Fruit fly (Drosophila melanogaster): ENCODE results near the gene Pbp95.
A peak's percentile ranks its signal among the peaks of the same experiment; 100 is the strongest.

The Pbp95 gene

DNA sequence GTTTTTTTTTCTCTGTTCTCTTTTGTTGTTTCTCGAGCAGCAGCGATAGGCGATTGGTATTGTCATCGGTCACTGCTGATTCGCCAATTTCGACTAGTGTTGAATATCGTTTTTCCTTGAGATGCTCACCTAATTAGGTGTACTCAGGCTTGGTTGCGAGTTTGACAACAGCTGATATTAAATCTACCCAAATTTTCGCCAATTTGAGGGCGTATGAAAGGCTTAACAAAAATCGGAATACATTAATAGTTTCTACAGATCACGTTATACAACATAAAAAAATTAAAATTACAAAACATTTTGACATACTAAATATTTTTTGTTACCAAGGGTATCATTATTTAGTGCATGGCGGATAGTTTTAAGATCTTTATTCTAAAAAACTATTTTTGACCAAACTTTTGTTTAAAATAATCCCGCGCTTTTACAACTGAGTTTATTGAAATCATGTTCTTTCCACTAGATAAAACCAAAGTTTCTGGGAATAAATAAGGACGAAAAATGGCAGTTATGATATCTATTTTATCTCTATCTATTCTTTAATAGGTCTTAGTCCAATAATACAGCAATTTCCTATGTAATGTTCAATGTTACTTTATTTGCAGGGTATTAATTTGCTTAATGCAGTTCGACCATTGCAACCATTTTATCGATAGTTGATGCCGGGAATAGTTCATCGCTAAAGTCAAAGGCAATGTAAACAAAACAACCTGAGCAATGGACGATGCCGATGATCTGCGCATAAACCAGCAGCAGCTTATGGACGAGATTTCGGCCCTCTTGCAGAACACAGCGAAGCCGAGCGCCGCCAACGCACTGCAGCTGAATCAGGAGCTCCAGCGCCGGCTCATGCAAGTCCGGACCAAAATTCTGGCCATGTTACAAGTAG, at the start of gene Pbp95, which contains the start of gene CG10435:
TSS of gene Pbp95 (plus strand) at position 671 of the 889 bp plus-strand sequence.
TSS of gene CG10435 (minus strand) at position 81 of the 889 bp plus-strand sequence.
- TF ChIP-seq noc (tag; optimal IDR thresholded peaks at IDR 0.05): no peak

DNA sequence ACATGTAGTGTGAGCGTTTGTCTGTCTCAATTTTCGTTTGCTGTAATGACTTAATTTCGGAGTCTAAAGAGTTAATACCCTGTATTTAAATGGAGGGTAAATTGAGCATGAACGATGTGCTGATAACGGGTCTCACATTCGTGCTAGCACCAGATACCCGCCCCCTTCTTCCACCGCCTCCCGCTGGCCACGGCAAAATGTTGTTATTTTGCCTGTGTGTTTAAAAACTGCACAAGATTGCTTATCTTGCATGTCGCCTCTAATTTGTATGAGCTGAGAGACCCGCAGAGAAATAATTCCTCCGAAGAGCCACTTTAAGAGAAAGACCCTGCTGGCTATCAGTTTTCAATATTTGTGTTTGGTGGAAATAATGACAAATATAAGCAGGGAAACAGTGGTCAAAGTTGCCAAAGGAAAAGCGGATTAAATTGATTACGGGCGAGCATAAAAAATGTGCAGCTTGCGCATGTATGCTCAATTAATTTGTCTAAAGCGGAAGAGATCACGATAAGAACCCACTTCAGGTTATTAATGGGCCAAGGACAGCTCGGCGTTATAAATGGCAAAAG, 48.8 kb upstream of the Pbp95 start:
- TF ChIP-seq noc (tag; optimal IDR thresholded peaks at IDR 0.05): peak; percentile 19

DNA sequence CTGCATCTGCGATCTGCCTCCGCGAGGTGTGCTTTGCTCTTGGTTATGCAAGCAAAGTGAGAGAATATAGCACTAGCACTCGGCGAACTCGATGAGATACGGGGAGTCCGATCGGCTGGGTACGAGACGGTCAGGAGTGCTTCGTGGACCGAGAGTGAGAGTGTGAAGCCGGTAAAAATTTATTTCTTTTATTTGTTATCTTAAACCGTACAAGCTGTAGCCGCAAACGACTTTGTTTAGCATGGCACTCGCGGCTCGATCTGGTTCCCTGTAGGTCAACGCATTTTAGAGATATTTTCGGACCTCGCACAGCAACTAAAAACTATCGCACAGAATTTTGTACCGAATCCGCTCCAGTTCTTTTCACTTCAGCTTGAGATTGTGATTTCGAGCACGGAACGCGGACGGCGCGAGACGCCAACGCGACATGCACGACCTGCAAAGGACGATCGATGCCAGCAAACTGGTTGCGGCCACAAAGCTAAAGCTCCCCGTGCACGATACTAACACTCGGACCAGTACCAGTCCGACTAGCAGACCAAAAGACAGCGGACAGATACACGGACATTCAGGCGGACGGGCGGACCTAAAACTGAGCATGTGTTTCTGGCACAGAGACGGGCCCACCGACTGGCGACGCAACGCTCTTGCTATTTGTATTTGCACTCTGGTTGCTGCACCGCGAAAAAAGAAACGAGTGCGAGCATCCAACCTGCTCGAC, 46.9 kb upstream of the Pbp95 start:
- no peak for TF ChIP-seq noc (tag; optimal IDR thresholded peaks at IDR 0.05)

DNA sequence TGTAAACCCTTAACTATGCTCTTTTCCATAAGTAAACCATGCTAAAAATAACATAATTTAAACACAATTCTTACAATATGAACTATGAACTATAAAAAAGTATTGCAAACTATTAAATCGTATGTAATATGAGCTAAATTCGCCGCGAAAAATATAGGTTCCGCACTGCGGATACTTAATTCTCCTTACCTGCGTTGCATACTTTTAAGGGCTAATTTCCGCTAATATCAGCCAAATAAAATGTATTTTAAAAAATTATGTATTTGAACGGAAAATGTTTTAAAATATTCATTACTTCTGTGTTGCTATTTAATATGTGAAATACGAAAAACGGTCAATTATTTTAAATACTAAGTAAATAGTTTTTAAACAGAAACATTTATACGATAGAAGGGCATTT, 46.2 kb upstream of the Pbp95 start, which contains the start of gene dsx:
TSS of gene dsx (minus strand) at position 62 of the 400 bp plus-strand sequence.
- no peak for TF ChIP-seq noc (tag; optimal IDR thresholded peaks at IDR 0.05)

DNA sequence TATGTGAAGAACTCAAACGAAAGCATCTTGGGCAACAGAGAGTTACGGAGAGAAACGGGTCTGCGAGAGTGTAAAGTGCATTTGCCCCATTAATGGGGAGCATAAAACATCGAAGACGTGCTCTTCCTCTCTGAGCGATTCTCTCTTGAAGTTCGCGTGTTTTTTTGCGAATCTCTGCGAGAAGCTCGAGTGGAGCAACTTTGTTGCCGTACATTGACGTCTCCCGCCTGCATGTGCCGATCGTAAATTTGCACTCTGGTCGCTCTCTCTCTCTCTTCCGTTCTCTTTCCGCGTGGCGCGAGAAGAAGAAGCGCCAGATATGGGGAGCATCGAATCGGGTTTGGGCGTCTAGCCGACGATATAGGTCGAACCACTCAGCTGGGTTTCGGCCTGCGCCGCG, 45.8 kb upstream of the Pbp95 start:
- TF ChIP-seq noc (tag; optimal IDR thresholded peaks at IDR 0.05): no peak

DNA sequence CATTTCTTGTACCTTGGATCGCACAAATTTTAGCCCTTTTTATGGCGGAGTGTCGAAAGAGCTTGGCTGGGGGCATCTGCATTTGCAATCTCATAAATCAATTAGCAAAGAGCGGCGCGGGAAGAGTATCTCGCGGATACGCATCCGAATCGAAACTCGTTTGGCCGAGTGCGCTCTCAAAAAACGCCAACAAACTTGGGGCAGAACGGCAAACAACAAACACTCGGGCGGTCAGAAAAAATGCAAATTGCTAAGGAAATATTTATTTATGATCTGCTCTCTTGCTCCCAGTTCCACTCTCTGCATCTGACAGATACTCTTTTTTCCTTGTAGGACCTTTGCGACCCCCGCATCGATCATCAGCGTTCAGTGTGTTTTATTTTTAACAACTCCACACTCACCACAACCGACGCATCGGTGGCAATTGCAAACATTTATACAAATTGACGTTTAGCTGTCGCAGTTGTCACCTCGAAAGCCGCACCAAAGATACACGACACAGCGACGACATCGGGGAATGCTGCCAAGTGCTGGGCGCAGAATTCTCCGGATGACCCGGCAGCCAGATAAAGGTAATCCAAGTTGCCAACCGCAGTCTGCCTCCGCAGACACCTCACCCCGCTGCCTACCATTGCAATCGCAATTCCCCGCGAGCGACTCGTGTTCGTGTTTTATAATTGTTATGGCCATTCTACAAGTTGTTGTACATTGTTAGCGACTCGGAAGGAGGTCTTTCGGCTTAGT, 44.5 kb upstream of the Pbp95 start:
- no peak for TF ChIP-seq noc (tag; optimal IDR thresholded peaks at IDR 0.05)

DNA sequence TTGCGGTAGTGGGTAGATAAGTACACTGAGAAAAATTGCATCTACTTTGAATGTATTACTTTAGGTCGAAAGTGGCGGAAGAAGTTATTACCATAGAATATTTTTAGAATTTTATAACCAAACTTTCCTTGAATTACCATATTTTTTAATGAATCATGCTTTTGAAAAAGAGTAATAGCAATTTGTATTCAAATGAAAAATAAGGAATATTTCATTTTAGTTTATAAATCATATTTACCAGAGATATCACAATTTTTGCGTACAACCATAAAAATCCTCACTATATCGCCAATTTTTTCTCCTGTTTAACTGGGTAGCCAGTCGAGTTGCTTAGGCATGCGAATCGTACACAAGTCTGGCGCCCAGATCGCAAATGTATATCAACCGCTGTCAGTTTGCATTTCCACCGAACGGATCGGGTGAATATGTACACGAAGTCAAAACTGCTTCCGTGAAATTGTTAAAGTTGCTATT, 43.9 kb upstream of the Pbp95 start:
- no peak for TF ChIP-seq noc (tag; optimal IDR thresholded peaks at IDR 0.05)

DNA sequence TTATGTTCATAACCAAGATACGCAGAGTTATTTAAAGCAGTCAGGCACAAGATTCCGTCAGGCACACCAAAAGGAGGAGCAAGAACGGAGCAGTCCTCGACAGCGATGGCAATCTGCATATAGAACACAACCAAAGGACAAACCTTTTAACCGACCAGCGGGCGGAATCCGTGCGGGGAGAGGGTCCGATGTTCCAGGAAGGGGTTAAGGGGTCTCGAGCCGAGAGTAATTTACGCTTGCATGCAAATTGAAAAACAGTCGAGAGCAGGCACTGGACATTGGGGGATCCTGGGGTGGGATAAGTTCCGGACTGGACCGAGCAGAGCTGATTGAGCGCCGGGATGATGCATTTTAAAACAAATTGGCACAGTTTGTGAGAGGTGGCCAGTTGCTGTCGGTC, 43.0 kb upstream of the Pbp95 start:
- TF ChIP-seq noc (tag; optimal IDR thresholded peaks at IDR 0.05): no peak

DNA sequence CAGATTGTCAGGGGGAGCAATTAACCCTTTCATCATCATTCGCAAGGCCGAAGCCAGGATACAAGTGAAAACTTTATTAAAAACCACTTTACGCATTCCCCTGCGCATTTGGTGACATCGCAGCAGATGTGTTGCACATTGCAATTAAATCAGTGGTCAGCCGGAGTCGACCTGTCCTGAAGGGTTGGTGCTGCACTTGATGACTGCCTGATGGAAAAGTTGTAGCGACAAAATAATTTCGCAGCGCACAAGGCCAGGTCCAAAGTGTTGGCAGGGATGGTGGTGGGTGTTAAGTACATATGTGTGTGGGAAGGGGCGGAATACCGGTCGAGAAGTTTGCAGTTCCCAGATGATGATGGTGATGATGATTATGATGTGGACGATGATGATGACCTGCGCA, 41.4 kb upstream of the Pbp95 start:
- no peak for TF ChIP-seq noc (tag; optimal IDR thresholded peaks at IDR 0.05)

DNA sequence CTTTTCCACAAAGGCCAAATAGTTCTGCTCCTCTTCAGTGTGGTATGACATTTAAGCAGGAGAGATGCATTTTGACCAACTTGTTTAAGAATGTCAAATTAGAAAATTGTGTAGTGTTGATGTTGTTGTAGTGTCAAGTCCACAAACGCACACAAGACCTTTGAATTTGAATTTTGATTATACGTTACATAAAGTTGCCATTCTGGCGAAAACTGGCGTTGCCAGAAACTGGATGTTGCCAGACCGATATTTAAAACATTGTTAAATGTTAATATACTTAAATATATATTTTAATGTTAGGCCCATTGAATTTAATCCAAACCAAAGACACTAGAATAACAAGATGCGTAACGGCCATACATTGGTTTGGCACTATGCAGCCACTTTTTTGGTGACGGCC, 40.5 kb upstream of the Pbp95 start:
- TF ChIP-seq noc (tag; optimal IDR thresholded peaks at IDR 0.05): no peak

DNA sequence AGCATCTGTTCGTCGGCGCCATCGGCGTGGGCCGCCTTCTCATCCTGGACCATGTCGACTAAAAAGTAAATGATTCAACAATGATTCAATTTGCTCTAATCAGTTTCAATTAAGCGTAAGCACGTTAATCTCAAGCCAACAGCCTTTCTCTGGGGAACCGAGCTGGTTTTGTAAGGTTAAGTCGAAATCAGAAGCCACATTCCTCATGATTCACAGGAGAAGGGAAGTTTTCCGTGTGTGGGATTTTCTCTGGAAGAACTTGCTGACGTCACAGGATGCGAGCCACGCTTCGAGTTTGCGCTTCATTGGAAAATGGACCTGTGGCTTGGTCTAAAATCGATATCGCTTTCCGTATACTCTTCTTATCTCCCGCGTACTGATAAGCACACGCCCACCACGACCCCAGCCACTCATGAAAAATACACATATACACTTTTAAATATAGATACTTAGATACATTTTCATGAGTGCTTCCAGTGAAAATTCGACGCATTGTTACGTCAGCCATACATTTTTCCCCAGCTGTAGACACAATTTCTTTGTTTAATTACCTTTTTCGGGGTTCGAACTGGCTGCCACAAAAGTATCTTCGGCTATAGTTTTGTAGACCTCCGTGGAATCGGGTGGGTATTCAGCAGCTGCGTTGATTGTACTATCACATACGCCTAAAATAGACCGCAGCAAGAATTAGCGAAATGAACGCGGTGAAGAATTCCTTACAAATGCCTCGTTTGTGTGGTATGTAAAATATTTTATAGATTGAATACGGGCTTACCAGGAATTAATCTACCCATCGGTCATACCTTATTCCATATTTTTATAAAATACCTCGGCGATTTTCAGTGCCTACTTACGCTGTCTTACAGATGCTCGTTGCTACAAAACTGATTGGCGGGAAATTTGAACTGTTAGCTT, 36.3 kb upstream of the Pbp95 start:
- peak; percentile 58 for TF ChIP-seq noc (tag; optimal IDR thresholded peaks at IDR 0.05)

DNA sequence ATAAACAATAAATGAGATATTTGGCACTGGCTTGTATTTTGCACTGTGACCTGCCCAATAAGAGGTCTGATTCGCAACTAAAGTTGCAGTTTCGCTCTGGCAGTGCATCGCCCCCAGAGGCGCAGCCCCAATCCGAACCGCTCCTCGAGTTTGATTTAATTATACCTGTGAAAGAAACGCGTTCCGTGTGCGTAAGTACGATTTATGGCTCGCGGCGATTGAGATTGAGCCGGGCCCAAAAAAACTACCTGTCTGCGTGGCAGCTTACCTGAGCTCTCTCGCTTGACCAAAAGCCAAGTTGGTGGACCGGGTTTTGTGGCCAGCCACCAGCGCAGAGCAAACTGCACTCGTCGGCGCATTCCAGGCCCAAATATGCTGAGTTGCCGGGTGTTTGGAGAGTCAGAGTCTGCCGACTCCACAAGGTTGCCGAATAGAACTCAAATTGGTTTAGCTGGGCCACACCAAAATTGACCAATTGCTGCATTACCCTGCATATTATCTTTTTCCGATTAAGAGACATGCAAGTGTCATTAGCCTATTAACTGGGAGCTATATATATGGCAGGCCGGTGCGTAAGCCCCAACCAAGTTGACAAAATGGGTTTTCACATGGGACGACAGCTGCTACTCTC, 35.1 kb upstream of the Pbp95 start, which contains the start of the genes CD98hc and Os-C:
TSS of gene CD98hc (minus strand) at position 50 of the 631 bp plus-strand sequence.
TSS of gene Os-C (plus strand) at position 581 of the 631 bp plus-strand sequence.
- no peak for TF ChIP-seq noc (tag; optimal IDR thresholded peaks at IDR 0.05)

DNA sequence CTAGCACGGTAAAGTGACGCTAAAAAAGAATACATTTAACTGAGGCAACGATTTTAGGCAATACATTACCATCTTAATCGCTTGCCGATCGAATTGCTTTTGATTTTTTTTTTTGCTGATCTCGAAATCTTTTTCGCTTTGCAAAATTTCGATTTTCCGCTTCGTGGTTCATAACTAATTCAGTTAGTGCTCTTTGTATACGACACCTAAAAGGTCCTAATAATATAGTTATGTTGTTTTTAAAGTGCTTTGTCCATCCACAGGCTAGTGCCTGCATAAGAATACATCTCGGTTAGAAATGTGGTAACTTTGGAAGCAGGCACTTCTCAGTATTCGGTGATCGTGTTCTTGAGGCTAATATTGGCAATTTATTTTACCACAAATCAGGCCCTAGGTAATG, 33.4 kb upstream of the Pbp95 start, which contains the start of gene Sfp84E:
TSS of gene Sfp84E (minus strand) at position 101 of the 400 bp plus-strand sequence.
- TF ChIP-seq noc (tag; optimal IDR thresholded peaks at IDR 0.05): no peak

DNA sequence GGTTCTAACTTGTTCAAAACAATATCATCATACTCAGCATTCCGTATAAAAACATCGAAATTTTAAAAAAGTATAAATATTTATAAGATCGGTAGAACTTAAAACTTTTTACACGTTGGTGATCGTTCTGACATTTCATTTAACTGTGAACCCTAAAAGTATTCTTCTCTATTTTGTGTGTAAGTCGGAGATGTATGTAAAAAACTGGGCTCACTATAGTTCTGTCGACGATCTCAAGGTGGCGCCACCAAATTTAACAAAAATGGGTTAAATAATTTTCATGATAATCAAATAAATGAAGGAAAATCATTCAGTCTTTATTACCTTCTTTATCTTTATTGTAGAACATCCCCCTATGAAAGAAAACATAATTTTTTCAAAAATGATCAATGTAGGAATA, 32.2 kb upstream of the Pbp95 start:
- no peak for TF ChIP-seq noc (tag; optimal IDR thresholded peaks at IDR 0.05)
